Fruit fly (Drosophila melanogaster) Kc167 (cell line): ENCODE measurements around the gene CG14882.

Source experiments
- Sin3A ChIP-seq: fragments of >200 bp; optimal IDR thresholded peaks from 2 replicates; lab custom pipeline; 2018; ENCODE audit warnings: missing external identifiers
- h ChIP-seq: fragments of >200 bp; optimal IDR thresholded peaks from 3 replicates; lab custom pipeline; 2018; ENCODE audit warnings: missing external identifiers
- psq ChIP-seq: fragments of >200 bp; optimal IDR thresholded peaks from 2 replicates; lab custom pipeline; 2017; ENCODE audit warnings: missing external identifiers
- ttk ChIP-seq: sonication (Bioruptor generic); optimal IDR thresholded peaks from 2 replicates; lab custom pipeline; 2017; ENCODE audit warnings: missing external identifiers

dm6 chr3R:16442937-16443336, at the start of gene CG14882, which contains the start of gene Ttc1:
- no peak for TF ChIP-seq psq (lab: Kevin White, UChicago)
- no peak for TF ChIP-seq ttk (lab: Kevin White, UChicago)
- TF ChIP-seq Sin3A (lab: Kevin White, UChicago), result no peak
- no peak for TF ChIP-seq h (lab: Kevin White, UChicago)
